Worm (Caenorhabditis elegans) whole organism, young adult: ENCODE results near the gene C55A1.1.

Experiments
- B0336.3 ChIP-seq: fragments of 200-800 bp; sonication (Bioruptor generic); IDR thresholded peaks from 2 replicates; pipeline ENCODE4 v1.3.6; 2022; ENCODE audit warnings: missing genetic modification characterization, missing compliant biosample characterization
- C17E4.6 ChIP-seq: fragments of 200-800 bp; sonication (Bioruptor generic); IDR thresholded peaks from 2 replicates; pipeline ENCODE4 v1.3.6; 2022; ENCODE audit warnings: missing genetic modification reagents, missing genetic modification characterization, missing compliant biosample characterization
- F10E7.11 ChIP-seq: sonication (generic microtip); optimal IDR thresholded peaks from 2 replicates; lab custom pipeline; 2017; ENCODE audit warnings: mild to moderate bottlenecking, missing genetic modification characterization, moderate library complexity, missing compliant biosample characterization
- F22D6.2 ChIP-seq: sonication (generic microtip); optimal IDR thresholded peaks from 2 replicates; lab custom pipeline; 2016; ENCODE audit warnings: mild to moderate bottlenecking, missing genetic modification characterization, missing compliant biosample characterization
- F33H1.4 ChIP-seq: fragments of 200-800 bp; sonication (Bioruptor generic); IDR thresholded peaks from 2 replicates; pipeline ENCODE4 v1.3.6; 2022; ENCODE audit warnings: missing genetic modification reagents, missing genetic modification characterization, missing compliant biosample characterization
- F37B4.10 ChIP-seq: fragments of 200-800 bp; sonication (Bioruptor generic); IDR thresholded peaks from 2 replicates; pipeline ENCODE4 v1.3.6; 2022; ENCODE audit warnings: missing genetic modification characterization, missing compliant biosample characterization
- F55B11.4 ChIP-seq: sonication (generic microtip); optimal IDR thresholded peaks from 2 replicates; lab custom pipeline; 2016; ENCODE audit warnings: missing compliant biosample characterization, missing genetic modification characterization, borderline replicate concordance; ENCODE audit not compliant: insufficient read depth
- F57C9.4 ChIP-seq: sonication (generic microtip); optimal IDR thresholded peaks from 2 replicates; lab custom pipeline; 2017; ENCODE audit warnings: mild to moderate bottlenecking, missing genetic modification characterization, missing compliant biosample characterization
- K11D2.4 ChIP-seq: fragments of 200-800 bp; sonication (Bioruptor generic); IDR thresholded peaks from 2 replicates; pipeline ENCODE4 v1.3.6; 2022; ENCODE audit warnings: missing genetic modification reagents, missing genetic modification characterization, missing compliant biosample characterization
- Y95B8A.8 ChIP-seq: fragments of 200-800 bp; sonication (Bioruptor generic); IDR thresholded peaks from 2 replicates; pipeline ENCODE4 v1.3.6; 2022; ENCODE audit warnings: missing genetic modification reagents, missing genetic modification characterization, missing compliant biosample characterization
- ZK185.1 ChIP-seq: sonication (generic microtip); optimal IDR thresholded peaks from 2 replicates; lab custom pipeline; 2016; ENCODE audit warnings: mild to moderate bottlenecking, missing genetic modification characterization, missing compliant biosample characterization; ENCODE audit not compliant: poor library complexity, severe bottlenecking
- akir-1 ChIP-seq: fragments of 200-800 bp; sonication (Bioruptor generic); optimal IDR thresholded peaks from 2 replicates; lab custom pipeline; 2018; ENCODE audit warnings: mild to moderate bottlenecking, missing genetic modification characterization, moderate library complexity, missing compliant biosample characterization
- aptf-3 ChIP-seq: fragments of 200-800 bp; sonication (Bioruptor generic); IDR thresholded peaks from 2 replicates; pipeline ENCODE4 v1.3.6; 2022; ENCODE audit warnings: missing genetic modification characterization, missing compliant biosample characterization
- athp-1 ChIP-seq: sonication (generic microtip); optimal IDR thresholded peaks from 2 replicates; lab custom pipeline; 2017; ENCODE audit warnings: mild to moderate bottlenecking, missing genetic modification characterization, missing compliant biosample characterization
- bed-1 ChIP-seq: fragments of 200-800 bp; sonication (Bioruptor generic); IDR thresholded peaks from 2 replicates; pipeline ENCODE4 v1.3.6; 2022; ENCODE audit warnings: missing genetic modification reagents, missing genetic modification characterization, missing compliant biosample characterization
- bed-2 ChIP-seq: fragments of 200-800 bp; sonication (Bioruptor generic); IDR thresholded peaks from 2 replicates; pipeline ENCODE4 v1.3.6; 2022; ENCODE audit warnings: missing genetic modification reagents, missing genetic modification characterization, missing compliant biosample characterization
- cebp-2 ChIP-seq: fragments of 200-800 bp; sonication (Bioruptor generic); IDR thresholded peaks from 2 replicates; pipeline ENCODE4 v1.3.6; 2022; ENCODE audit warnings: missing genetic modification characterization, missing compliant biosample characterization
- ceh-58 ChIP-seq: fragments of 200-800 bp; sonication (Bioruptor generic); IDR thresholded peaks from 2 replicates; pipeline ENCODE4 v1.3.6; 2022; ENCODE audit warnings: missing genetic modification characterization, missing compliant biosample characterization
- ceh-91 ChIP-seq: fragments of 200-800 bp; sonication (Bioruptor generic); IDR thresholded peaks from 2 replicates; pipeline ENCODE4 v1.3.6; 2022; ENCODE audit warnings: missing genetic modification reagents, missing genetic modification characterization, missing compliant biosample characterization
- dpff-1 ChIP-seq: sonication (generic microtip); optimal IDR thresholded peaks from 2 replicates; lab custom pipeline; 2017; ENCODE audit warnings: mild to moderate bottlenecking, missing genetic modification characterization, missing compliant biosample characterization
- dpl-1 ChIP-seq: fragments of 150-350 bp; optimal IDR thresholded peaks from 2 replicates; lab custom pipeline; 2014; ENCODE audit warnings: missing biosample characterization, missing genetic modification reagents, missing genetic modification characterization
- egrh-3 ChIP-seq: fragments of 200-800 bp; sonication (Bioruptor generic); IDR thresholded peaks from 2 replicates; pipeline ENCODE4 v1.3.6; 2022; ENCODE audit warnings: missing genetic modification reagents, missing genetic modification characterization, missing compliant biosample characterization
- ekl-4 ChIP-seq: fragments of 200-800 bp; sonication (Bioruptor generic); IDR thresholded peaks from 2 replicates; pipeline ENCODE4 v1.3.6; 2022; ENCODE audit warnings: missing genetic modification reagents, missing genetic modification characterization, missing compliant biosample characterization
- hlh-26 ChIP-seq: fragments of 200-800 bp; sonication (Bioruptor generic); conservative IDR thresholded peaks from 2 replicates; pipeline ENCODE4 v1.3.6; 2022; ENCODE audit warnings: missing genetic modification reagents, missing genetic modification characterization, missing compliant biosample characterization
- hrde-1 ChIP-seq: sonication (generic microtip); optimal IDR thresholded peaks from 2 replicates; lab custom pipeline; 2016; ENCODE audit warnings: missing genetic modification characterization, mild to moderate bottlenecking, missing compliant biosample characterization, moderate library complexity, missing genotype, missing genetic modification reagents, borderline replicate concordance
- let-607 ChIP-seq, 2 experiments: fragments of 200-800 bp in 1 of 2; sonication (Bioruptor generic) in 1 of 2; sonication (generic microtip) in 1 of 2; optimal IDR thresholded peaks; 2 replicates each; lab custom pipeline; 2016 to 2018; ENCODE audit warnings: mild to moderate bottlenecking in 2 of 2, missing compliant biosample characterization in 2 of 2, missing genetic modification characterization in 2 of 2, moderate library complexity in 2 of 2, missing genotype in 1 of 2
- lin-40 ChIP-seq: sonication (generic microtip); optimal IDR thresholded peaks from 2 replicates; lab custom pipeline; 2016; ENCODE audit warnings: missing genetic modification characterization, mild to moderate bottlenecking, missing compliant biosample characterization, missing genotype, missing genetic modification reagents
- lir-1 ChIP-seq: fragments of 200-800 bp; sonication (Bioruptor generic); conservative IDR thresholded peaks from 2 replicates; pipeline ENCODE4 v1.3.6; 2022; ENCODE audit warnings: missing genetic modification reagents, missing genetic modification characterization, missing compliant biosample characterization
- lsl-1 ChIP-seq: fragments of 200-800 bp; sonication (Bioruptor generic); optimal IDR thresholded peaks from 2 replicates; lab custom pipeline; 2018; ENCODE audit warnings: mild to moderate bottlenecking, missing genetic modification characterization, moderate library complexity, missing compliant biosample characterization
- lsy-27 ChIP-seq: sonication (generic microtip); optimal IDR thresholded peaks from 2 replicates; lab custom pipeline; 2017; ENCODE audit warnings: missing genetic modification characterization, mild to moderate bottlenecking, missing compliant biosample characterization, antibody characterized with exemption, missing genotype, borderline replicate concordance; ENCODE audit not compliant: insufficient read depth
- madf-6 ChIP-seq: fragments of 200-800 bp; sonication (Bioruptor generic); IDR thresholded peaks from 2 replicates; pipeline ENCODE4 v1.3.6; 2022; ENCODE audit warnings: missing genetic modification reagents, missing genetic modification characterization, missing compliant biosample characterization
- mel-28 ChIP-seq: sonication (generic microtip); optimal IDR thresholded peaks from 2 replicates; lab custom pipeline; 2016; ENCODE audit warnings: borderline replicate concordance, mild to moderate bottlenecking, missing genetic modification characterization, missing compliant biosample characterization
- nfyb-1 ChIP-seq: fragments of 200-800 bp; sonication (Bioruptor generic); IDR thresholded peaks from 2 replicates; pipeline ENCODE4 v1.3.6; 2022; ENCODE audit warnings: missing genetic modification reagents, missing genetic modification characterization, missing compliant biosample characterization
- nhr-120 ChIP-seq: fragments of 200-800 bp; sonication (Bioruptor generic); IDR thresholded peaks from 2 replicates; pipeline ENCODE4 v1.3.6; 2022; ENCODE audit warnings: missing genetic modification characterization, missing compliant biosample characterization
- nhr-179 ChIP-seq: sonication (generic microtip); optimal IDR thresholded peaks from 2 replicates; lab custom pipeline; 2016; ENCODE audit warnings: mild to moderate bottlenecking, missing genetic modification characterization, missing compliant biosample characterization
- nhr-27 ChIP-seq: fragments of 200-800 bp; sonication (Bioruptor generic); optimal IDR thresholded peaks from 2 replicates; lab custom pipeline; 2018; ENCODE audit warnings: mild to moderate bottlenecking, missing genetic modification characterization, moderate library complexity, missing compliant biosample characterization
- pha-4 ChIP-seq: fragments of 150-350 bp; sonication (generic microtip); optimal IDR thresholded peaks from 2 replicates; lab custom pipeline; 2014; ENCODE audit warnings: missing biosample characterization, missing genetic modification reagents, missing genetic modification characterization
- repo-1 ChIP-seq: sonication (generic microtip); optimal IDR thresholded peaks from 2 replicates; lab custom pipeline; 2017; ENCODE audit warnings: mild to moderate bottlenecking, missing genetic modification characterization, missing compliant biosample characterization
- sea-2 ChIP-seq: fragments of 200-800 bp; sonication (Bioruptor generic); IDR thresholded peaks from 2 replicates; pipeline ENCODE4 v1.3.6; 2022; ENCODE audit warnings: missing genetic modification characterization, missing compliant biosample characterization
- snpc-3.4 ChIP-seq: sonication (generic microtip); optimal IDR thresholded peaks from 2 replicates; lab custom pipeline; 2017; ENCODE audit warnings: missing genetic modification characterization, mild to moderate bottlenecking, missing compliant biosample characterization, antibody characterized with exemption, moderate library complexity, missing genotype, missing genetic modification reagents
- somi-1 ChIP-seq: fragments of 200-800 bp; sonication (Bioruptor generic); optimal IDR thresholded peaks from 2 replicates; lab custom pipeline; 2018; ENCODE audit warnings: mild to moderate bottlenecking, missing genetic modification characterization, missing compliant biosample characterization
- ztf-25 ChIP-seq: fragments of 200-800 bp; sonication (Bioruptor generic); IDR thresholded peaks from 2 replicates; pipeline ENCODE4 v1.3.6; 2022; ENCODE audit warnings: missing genetic modification reagents, missing genetic modification characterization, missing compliant biosample characterization
- ztf-3 ChIP-seq: fragments of 200-800 bp; sonication (Bioruptor generic); optimal IDR thresholded peaks from 2 replicates; lab custom pipeline; 2018; ENCODE audit warnings: mild to moderate bottlenecking, missing genetic modification characterization, missing compliant biosample characterization
- ztf-6 ChIP-seq: fragments of 200-800 bp; sonication (Bioruptor generic); IDR thresholded peaks from 2 replicates; pipeline ENCODE4 v1.3.6; 2022; ENCODE audit warnings: missing genetic modification reagents, missing genetic modification characterization, missing compliant biosample characterization

Gene C55A1.1

DNA sequence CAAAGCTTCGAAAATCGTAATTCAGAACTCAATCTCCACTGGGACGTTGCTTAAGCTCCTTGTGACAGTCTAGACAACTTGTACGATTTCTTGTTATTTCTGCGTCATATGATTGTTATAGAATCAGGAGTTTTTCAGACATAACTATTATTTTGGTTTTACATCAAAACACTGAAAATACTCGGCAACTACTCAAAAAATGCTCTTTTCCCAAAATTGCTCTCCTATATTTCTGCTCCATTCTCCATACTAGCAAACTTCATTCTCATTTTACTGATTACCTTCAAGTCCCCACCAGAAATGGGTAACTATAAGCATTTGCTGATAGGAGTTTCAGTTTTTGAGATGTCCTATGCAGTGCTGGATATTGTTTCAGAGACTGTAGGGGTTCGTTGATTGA, at the start of gene C55A1.1:
TSS of gene C55A1.1 (plus strand) at position 301 of the 400 bp plus-strand sequence.
- TF ChIP-seq aptf-3 (GFP tag; lab: Robert Waterston, UW) (no peak), mel-28 (no peak), ekl-4 (GFP tag; lab: Robert Waterston, UW) (no peak), bed-2 (GFP tag; lab: Robert Waterston, UW) (no peak), ceh-91 (GFP tag; lab: Robert Waterston, UW) (no peak), lir-1 (GFP tag; lab: Robert Waterston, UW) (no peak), K11D2.4 (GFP tag; lab: Robert Waterston, UW) (no peak), let-607 (tag; optimal IDR thresholded peaks at IDR 0.05; lab: Kevin White, UChicago) (no peak), lsy-27 (tag; lab: Kevin White, UChicago) (no peak), athp-1 (tag; lab: Kevin White, UChicago) (no peak), ztf-3 (GFP tag; lab: Kevin White, UChicago) (no peak), C17E4.6 (no peak), nhr-27 (tag; lab: Kevin White, UChicago) (no peak), ztf-6 (GFP tag; lab: Robert Waterston, UW) (no peak), ceh-58 (GFP tag; lab: Robert Waterston, UW) (no peak), cebp-2 (GFP tag; lab: Robert Waterston, UW) (no peak), ztf-25 (GFP tag; lab: Robert Waterston, UW) (no peak), nhr-179 (no peak), hrde-1 (tag; lab: Kevin White, UChicago) (no peak), lsl-1 (no peak)

ce11 chrV:15572613-15573012, 49.0 kb upstream of the C55A1.1 start, which contains the start of gene fbxa-94:
Gene fbxa-94, plus strand, starts transcription at chrV:15572913.
- TF ChIP-seq bed-1 (GFP tag; lab: Robert Waterston, UW) = no peak
- no peak for TF ChIP-seq snpc-3.4
- no peak for TF ChIP-seq madf-6 (GFP tag; lab: Robert Waterston, UW)
- no peak for TF ChIP-seq F33H1.4 (GFP tag; lab: Robert Waterston, UW)
- TF ChIP-seq ZK185.1 = no peak
- TF ChIP-seq F10E7.11 = no peak
- no peak for TF ChIP-seq athp-1 (tag; lab: Kevin White, UChicago)
- no peak for TF ChIP-seq somi-1
- TF ChIP-seq sea-2 (GFP tag; lab: Robert Waterston, UW) = no peak
- no peak for TF ChIP-seq egrh-3 (GFP tag; lab: Robert Waterston, UW)
- TF ChIP-seq nhr-120 (GFP tag; lab: Robert Waterston, UW) = no peak
- TF ChIP-seq akir-1 = no peak
- no peak for TF ChIP-seq ztf-3 (GFP tag; lab: Kevin White, UChicago)
- TF ChIP-seq hlh-26 (GFP tag; lab: Robert Waterston, UW) = no peak

DNA sequence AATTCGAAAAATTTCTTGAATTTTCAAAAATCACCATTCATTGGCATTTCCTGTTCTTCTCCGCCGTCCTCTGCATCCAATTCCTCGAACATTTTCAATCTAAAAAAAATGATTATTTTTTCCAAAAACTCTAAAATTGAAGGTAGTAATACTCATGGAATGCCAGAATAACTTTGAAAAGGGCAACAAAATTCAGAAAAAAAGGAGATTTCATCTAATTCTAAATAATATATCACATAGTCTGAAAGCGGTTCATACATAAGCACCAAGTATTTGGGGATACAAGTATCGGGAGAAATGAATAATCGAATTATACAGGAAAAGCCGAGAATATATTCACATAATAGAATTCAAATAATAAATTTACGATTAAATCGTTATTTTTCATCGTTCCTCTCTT, 46.3 kb upstream of the C55A1.1 start, which contains the start of gene mdt-28:
TSS of gene mdt-28 (minus strand) at position 101 of the 400 bp plus-strand sequence.
- TF ChIP-seq dpl-1 (GFP tag; lab: Kevin White, UChicago) = no peak
- TF ChIP-seq nfyb-1 = no peak
- no peak for TF ChIP-seq egrh-3 (GFP tag; lab: Robert Waterston, UW)

DNA sequence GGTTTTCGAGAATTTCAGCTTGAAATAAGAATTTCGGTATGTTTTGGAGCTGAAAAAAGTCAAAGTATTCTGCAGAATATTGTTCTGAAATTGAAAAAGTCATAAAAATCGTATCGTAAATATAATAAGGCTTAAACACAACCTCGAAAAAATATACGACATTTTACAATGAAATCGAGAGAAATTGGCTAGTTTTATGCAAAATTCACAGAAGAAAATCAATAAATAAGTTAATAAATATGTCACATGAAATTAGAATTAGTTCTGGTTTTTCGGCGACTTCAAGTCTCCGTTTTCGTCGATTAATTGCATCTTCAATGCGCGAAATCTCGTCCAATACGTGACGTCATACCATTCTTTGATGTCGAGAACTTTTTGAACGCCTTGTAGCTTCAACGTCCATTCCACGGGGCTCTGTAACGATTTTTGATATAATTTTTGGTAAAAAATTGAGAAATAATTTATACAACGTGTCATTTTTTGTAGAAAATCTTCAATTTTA, 44.2 kb upstream of the C55A1.1 start, which contains the start of gene atx-3:
TSS of gene atx-3 (minus strand) at position 51 of the 502 bp plus-strand sequence.
- TF ChIP-seq lin-40 (no peak), dpff-1 (tag; lab: Kevin White, UChicago) (no peak), ceh-91 (GFP tag; lab: Robert Waterston, UW) (no peak), repo-1 (tag; lab: Kevin White, UChicago) (no peak), F37B4.10 (GFP tag; lab: Robert Waterston, UW) (no peak), B0336.3 (GFP tag; lab: Robert Waterston, UW) (no peak), Y95B8A.8 (no peak), hrde-1 (tag; lab: Kevin White, UChicago) (no peak), F57C9.4 (no peak), F22D6.2 (no peak), let-607 (tag; optimal IDR thresholded peaks at IDR 0.05; lab: Kevin White, UChicago) (no peak), F55B11.4 (tag; lab: Kevin White, UChicago) (no peak), pha-4 (tag; lab: Kevin White, UChicago) (no peak), cebp-2 (GFP tag; lab: Robert Waterston, UW) (no peak)
